Worm (Caenorhabditis elegans): ENCODE measurements around the gene mon-2.

- TF ChIP-seq unc-39 (tag; optimal IDR thresholded peaks at IDR 0.05) (no peak), snpc-4 (tag; optimal IDR thresholded peaks at IDR 0.05) (no peak), nhr-12 (tag; optimal IDR thresholded peaks at IDR 0.05) (no peak), pha-4 (tag; optimal IDR thresholded peaks at IDR 0.05) (no peak), lin-13 (tag; optimal IDR thresholded peaks at IDR 0.05) (no peak), ceh-43 (GFP tag; optimal IDR thresholded peaks at IDR 0.05) (no peak), ceh-39 (tag; optimal IDR thresholded peaks at IDR 0.05) (no peak), sem-2 (GFP tag; optimal IDR thresholded peaks at IDR 0.05) (no peak), flh-1 (GFP tag; optimal IDR thresholded peaks at IDR 0.05) (no peak)
Measured at ce11 chrIV:12131308-12132072, 34.9 kb downstream of the mon-2 start.
